Fruit fly (Drosophila melanogaster): ENCODE measurements around the gene CG6180.
A peak's percentile ranks its signal among the peaks of the same experiment; 100 is the strongest.

The CG6180 gene

DNA sequence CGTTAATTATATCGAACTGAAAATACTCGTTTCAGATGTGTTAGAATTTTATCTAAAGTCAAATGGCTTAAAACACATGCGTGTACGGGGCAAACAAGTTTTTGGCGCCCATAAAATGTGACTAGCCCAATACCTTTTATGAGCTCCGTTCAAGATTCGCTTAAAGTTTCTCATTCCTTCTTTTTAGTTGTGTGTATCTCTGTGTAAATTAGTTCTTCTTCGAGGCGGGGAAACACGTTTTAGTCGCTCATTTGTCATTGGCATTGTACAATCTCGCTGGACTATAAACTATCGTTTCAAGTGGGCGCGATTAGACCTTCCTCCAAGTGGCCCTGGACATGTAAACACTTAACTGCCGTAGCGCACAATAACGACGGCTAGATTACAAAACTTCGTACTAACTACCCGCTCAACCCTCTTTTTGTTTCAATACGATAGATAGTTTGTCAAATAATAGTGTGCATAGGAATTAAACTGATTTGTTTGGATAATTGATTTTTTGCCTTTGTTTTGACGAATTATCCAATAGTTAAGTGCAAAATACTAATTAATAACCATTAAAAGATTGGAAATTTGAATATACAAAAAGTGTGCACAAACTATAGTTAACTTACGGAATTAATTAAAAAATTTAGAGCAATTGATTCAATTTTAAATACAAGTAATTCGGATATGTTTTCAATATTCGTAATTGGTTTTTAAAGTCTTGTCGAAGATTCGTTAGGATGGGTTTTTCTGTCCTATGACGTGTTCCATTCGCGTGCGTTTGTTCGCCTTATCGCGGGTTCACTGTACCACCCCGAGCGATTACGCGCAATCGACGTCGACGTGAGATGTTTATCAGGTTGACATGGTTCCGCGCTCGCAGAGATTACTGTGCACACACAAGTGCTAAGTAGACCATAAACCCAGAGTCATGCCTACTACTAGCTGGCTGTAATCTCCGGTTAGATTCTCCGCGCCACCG is 13.3 kb downstream of the CG6180 start (continued):
- TF ChIP-seq dac (GFP tag; optimal IDR thresholded peaks at IDR 0.05): no peak
- TF ChIP-seq Blimp-1 (GFP tag; optimal IDR thresholded peaks at IDR 0.05): no peak
- TF ChIP-seq CG9139 (GFP tag; optimal IDR thresholded peaks at IDR 0.05): no peak
- TF ChIP-seq achi (GFP tag; optimal IDR thresholded peaks at IDR 0.05): peak; percentile 22
- TF ChIP-seq Ets96B (tag; optimal IDR thresholded peaks at IDR 0.05): peak; percentile 54
- no peak for TF ChIP-seq CG6854 (GFP tag; optimal IDR thresholded peaks at IDR 0.05)
- TF ChIP-seq CG16779 (tag; optimal IDR thresholded peaks at IDR 0.05): peak; percentile 9
- TF ChIP-seq Hr4 (GFP tag; optimal IDR thresholded peaks at IDR 0.05): peak; percentile 53
- TF ChIP-seq CG10669 (GFP tag; optimal IDR thresholded peaks at IDR 0.05): peak; percentile 58
- peak; percentile 15 for TF ChIP-seq Eip75B (GFP tag; optimal IDR thresholded peaks at IDR 0.05)

- peak; percentile 97 for TF ChIP-seq Hr4 (GFP tag; optimal IDR thresholded peaks at IDR 0.05)
- TF ChIP-seq Ets96B (tag; optimal IDR thresholded peaks at IDR 0.05): peak; percentile 94
- TF ChIP-seq CG6276 (GFP tag; optimal IDR thresholded peaks at IDR 0.05): peak; percentile 94
- peak; percentile 96 for TF ChIP-seq eg (GFP tag; IDR thresholded peaks at IDR 0.05)
- peak; percentile 97 for TF ChIP-seq Hr39 (GFP tag; optimal IDR thresholded peaks at IDR 0.05)
- TF ChIP-seq Eip78C (GFP tag): peak; percentile 99
- peak; percentile 98 for TF ChIP-seq CG4318 (GFP tag; optimal IDR thresholded peaks at IDR 0.05)
- peak; percentile 95 for TF ChIP-seq CG11902 (GFP tag; optimal IDR thresholded peaks at IDR 0.05)
- peak; percentile 95 for TF ChIP-seq topi (GFP tag; optimal IDR thresholded peaks at IDR 0.05)
- TF ChIP-seq Blimp-1 (GFP tag; optimal IDR thresholded peaks at IDR 0.05): peak; percentile 88
- peak; percentile 74 for TF ChIP-seq Eip93F (GFP tag; optimal IDR thresholded peaks at IDR 0.05)
- peak; percentile 91 for TF ChIP-seq CG8632 (GFP tag; optimal IDR thresholded peaks at IDR 0.05)
- peak; percentile 98 for TF ChIP-seq CG3032 (tag; optimal IDR thresholded peaks at IDR 0.05)
- TF ChIP-seq achi (GFP tag; optimal IDR thresholded peaks at IDR 0.05): peak; percentile 94
- TF ChIP-seq dac (GFP tag; optimal IDR thresholded peaks at IDR 0.05): peak; percentile 94
- peak; percentile 97 for TF ChIP-seq CG8119 (GFP tag; IDR thresholded peaks at IDR 0.05)
- TF ChIP-seq svp (GFP tag): peak; percentile 97
- TF ChIP-seq acj6 (GFP tag; optimal IDR thresholded peaks at IDR 0.05): peak; percentile 97
- TF ChIP-seq CG11762 (GFP tag; optimal IDR thresholded peaks at IDR 0.05; ENCODE audit: insufficient read depth): peak; percentile 95
- TF ChIP-seq Sox102F (GFP tag; optimal IDR thresholded peaks at IDR 0.05): peak; percentile 85
- peak; percentile 89 for TF ChIP-seq net (GFP tag; optimal IDR thresholded peaks at IDR 0.05)
- TF ChIP-seq CG15336 (GFP tag; IDR thresholded peaks at IDR 0.05): peak; percentile 94
- TF ChIP-seq OdsH (GFP tag; optimal IDR thresholded peaks at IDR 0.05): peak; percentile 97
- TF ChIP-seq Lpt (GFP tag; optimal IDR thresholded peaks at IDR 0.05): peak; percentile 93
- peak; percentile 97 for TF ChIP-seq Gug (GFP tag; IDR thresholded peaks at IDR 0.05)
- peak; percentile 95 for TF ChIP-seq CG10669 (GFP tag; optimal IDR thresholded peaks at IDR 0.05)
- peak; percentile 94 for TF ChIP-seq Eip75B (GFP tag; optimal IDR thresholded peaks at IDR 0.05)
- TF ChIP-seq CG10631 (GFP tag; optimal IDR thresholded peaks at IDR 0.05): peak; percentile 97
- peak; percentile 95 for TF ChIP-seq Met (GFP tag; optimal IDR thresholded peaks at IDR 0.05)
- peak; percentile 95 for TF ChIP-seq Sox14 (GFP tag; optimal IDR thresholded peaks at IDR 0.05)
- peak; percentile 90 for TF ChIP-seq CG6792 (GFP tag; optimal IDR thresholded peaks at IDR 0.05)
- peak; percentile 96 for TF ChIP-seq esn (GFP tag; optimal IDR thresholded peaks at IDR 0.05)
- peak; percentile 92 for TF ChIP-seq CG6808 (GFP tag; optimal IDR thresholded peaks at IDR 0.05)
- peak; percentile 96 for TF ChIP-seq lz (GFP tag; optimal IDR thresholded peaks at IDR 0.05)
- peak; percentile 78 for TF ChIP-seq CG9139 (GFP tag; optimal IDR thresholded peaks at IDR 0.05)
- TF ChIP-seq ss (GFP tag; optimal IDR thresholded peaks at IDR 0.05): peak; percentile 75 to 93
- peak; percentile 97 for TF ChIP-seq CG31627 (GFP tag; optimal IDR thresholded peaks at IDR 0.05)
- peak; percentile 96 for TF ChIP-seq CG3919 (GFP tag; optimal IDR thresholded peaks at IDR 0.05)
- TF ChIP-seq CG7368 (GFP tag; optimal IDR thresholded peaks at IDR 0.05): peak; percentile 84
- TF ChIP-seq CG32006 (GFP tag; optimal IDR thresholded peaks at IDR 0.05): peak; percentile 98
- peak; percentile 89 for TF ChIP-seq spab (GFP tag; optimal IDR thresholded peaks at IDR 0.05)
- TF ChIP-seq fd59A (GFP tag; optimal IDR thresholded peaks at IDR 0.05): peak; percentile 92
- TF ChIP-seq CG8319 (GFP tag; optimal IDR thresholded peaks at IDR 0.05): peak; percentile 94
- peak; percentile 94 for TF ChIP-seq Smox (GFP tag; optimal IDR thresholded peaks at IDR 0.05)
Observed at dm6 chr2L:12721794-12722315, 14.4 kb downstream of the CG6180 start, which contains the start of gene Pih1D1. Gene Pih1D1 (minus strand): TSS chr2L:12721843.

Data from whole organism, prepupa.